Worm (Caenorhabditis elegans) whole organism, early embryonic: Measurements from ENCODE around the gene dsb-3.

ENCODE experiments used
- B0310.2 ChIP-seq: sonication (generic microtip); optimal IDR thresholded peaks from 2 replicates; lab custom pipeline; 2016; ENCODE audit warnings: mild to moderate bottlenecking, missing genetic modification characterization, missing compliant biosample characterization
- aly-1 ChIP-seq: sonication (generic microtip); optimal IDR thresholded peaks from 2 replicates; lab custom pipeline; 2016; ENCODE audit warnings: missing genetic modification characterization, missing compliant biosample characterization
- ama-1 ChIP-seq: fragments of 150-350 bp; optimal IDR thresholded peaks from 2 replicates; lab custom pipeline; 2014
- ceh-13 ChIP-seq: fragments of 200-800 bp; sonication (Bioruptor generic); optimal IDR thresholded peaks from 2 replicates; lab custom pipeline; 2018; ENCODE audit warnings: mild to moderate bottlenecking, missing genetic modification characterization, missing compliant biosample characterization
- ceh-36 ChIP-seq: sonication (generic microtip); optimal IDR thresholded peaks from 2 replicates; lab custom pipeline; 2016; ENCODE audit warnings: missing genetic modification characterization, inconsistent platforms, missing compliant biosample characterization
- flt-1 ChIP-seq: fragments of 200-800 bp; sonication (Bioruptor generic); IDR thresholded peaks from 2 replicates; pipeline ENCODE4 v1.3.6; 2022; ENCODE audit warnings: missing genetic modification characterization, missing compliant biosample characterization
- hmbx-1 ChIP-seq: sonication (generic microtip); optimal IDR thresholded peaks from 2 replicates; lab custom pipeline; 2016; ENCODE audit warnings: mild to moderate bottlenecking, missing genetic modification characterization, missing compliant biosample characterization
- hmg-4 ChIP-seq: fragments of 200-800 bp; sonication (Bioruptor generic); optimal IDR thresholded peaks from 2 replicates; lab custom pipeline; 2018; ENCODE audit warnings: mild to moderate bottlenecking, missing genetic modification characterization, missing compliant biosample characterization
- hnd-1 ChIP-seq: sonication (generic microtip); optimal IDR thresholded peaks from 2 replicates; lab custom pipeline; 2016; ENCODE audit warnings: missing genetic modification characterization, missing compliant biosample characterization
- pes-1 ChIP-seq: fragments of 200-800 bp; sonication (Bioruptor generic); IDR thresholded peaks from 2 replicates; pipeline ENCODE4 v1.3.6; 2022; ENCODE audit warnings: missing genetic modification reagents, missing genetic modification characterization, missing compliant biosample characterization
- sea-1 ChIP-seq: fragments of 200-800 bp; sonication (Bioruptor generic); conservative IDR thresholded peaks from 2 replicates; pipeline ENCODE4 v1.3.6; 2022; ENCODE audit warnings: missing genetic modification characterization, missing compliant biosample characterization
- tbx-11 ChIP-seq: fragments of 200-800 bp; sonication (Bioruptor generic); IDR thresholded peaks from 2 replicates; pipeline ENCODE4 v1.3.6; 2022; ENCODE audit warnings: missing genetic modification characterization, missing compliant biosample characterization
- tbx-37 ChIP-seq: fragments of 200-800 bp; sonication (Bioruptor generic); conservative IDR thresholded peaks from 2 replicates; pipeline ENCODE4 v1.3.6; 2022; ENCODE audit warnings: missing genetic modification reagents, missing genetic modification characterization, missing compliant biosample characterization

DNA sequence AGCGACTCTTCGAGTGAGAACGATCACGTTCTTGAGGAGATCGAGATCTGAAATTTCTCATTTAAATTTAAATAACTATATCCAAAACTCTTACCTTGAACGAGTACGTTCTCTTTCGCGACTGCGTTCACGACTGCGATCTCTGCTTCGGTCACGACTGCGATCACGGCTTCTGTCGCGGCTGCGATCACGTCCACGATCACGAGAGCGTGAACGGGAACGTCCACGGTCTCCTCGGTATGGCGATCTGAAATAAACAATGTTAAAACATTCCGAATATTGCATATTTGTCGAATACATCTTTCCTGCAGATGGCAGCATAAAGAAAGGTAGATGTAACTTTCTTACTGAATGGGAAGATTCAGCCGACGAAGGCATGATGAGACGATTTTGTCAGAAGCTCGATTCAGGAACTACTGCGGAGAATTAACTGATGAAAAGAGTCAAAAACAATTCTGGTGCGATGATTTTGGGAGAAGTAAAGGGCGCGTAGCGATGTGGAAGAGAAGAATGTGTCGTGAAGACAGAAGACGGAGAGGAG is 30.8 kb upstream of the dsb-3 start:
- TF ChIP-seq tbx-37 (GFP tag; lab: Robert Waterston, UW), result no peak
- TF ChIP-seq flt-1 (GFP tag; lab: Robert Waterston, UW), result no peak
- TF ChIP-seq hmg-4, result no peak
- peak; percentile 67 for TF ChIP-seq ama-1
- TF ChIP-seq tbx-11 (GFP tag; lab: Robert Waterston, UW), result no peak
- TF ChIP-seq hnd-1 (tag; lab: Kevin White, UChicago), result no peak
- TF ChIP-seq hmbx-1 (tag; lab: Kevin White, UChicago), result no peak
- TF ChIP-seq ceh-13 (GFP tag; lab: Kevin White, UChicago), result no peak
- no peak for TF ChIP-seq aly-1
- TF ChIP-seq sea-1 (GFP tag; lab: Robert Waterston, UW), result no peak
- TF ChIP-seq ceh-36, result no peak
- TF ChIP-seq pes-1 (GFP tag; lab: Robert Waterston, UW), result no peak
- no peak for TF ChIP-seq B0310.2 (tag; lab: Kevin White, UChicago)
